Fruit fly (Drosophila melanogaster): ENCODE measurements around the gene O-fut2.

The O-fut2 gene

DNA sequence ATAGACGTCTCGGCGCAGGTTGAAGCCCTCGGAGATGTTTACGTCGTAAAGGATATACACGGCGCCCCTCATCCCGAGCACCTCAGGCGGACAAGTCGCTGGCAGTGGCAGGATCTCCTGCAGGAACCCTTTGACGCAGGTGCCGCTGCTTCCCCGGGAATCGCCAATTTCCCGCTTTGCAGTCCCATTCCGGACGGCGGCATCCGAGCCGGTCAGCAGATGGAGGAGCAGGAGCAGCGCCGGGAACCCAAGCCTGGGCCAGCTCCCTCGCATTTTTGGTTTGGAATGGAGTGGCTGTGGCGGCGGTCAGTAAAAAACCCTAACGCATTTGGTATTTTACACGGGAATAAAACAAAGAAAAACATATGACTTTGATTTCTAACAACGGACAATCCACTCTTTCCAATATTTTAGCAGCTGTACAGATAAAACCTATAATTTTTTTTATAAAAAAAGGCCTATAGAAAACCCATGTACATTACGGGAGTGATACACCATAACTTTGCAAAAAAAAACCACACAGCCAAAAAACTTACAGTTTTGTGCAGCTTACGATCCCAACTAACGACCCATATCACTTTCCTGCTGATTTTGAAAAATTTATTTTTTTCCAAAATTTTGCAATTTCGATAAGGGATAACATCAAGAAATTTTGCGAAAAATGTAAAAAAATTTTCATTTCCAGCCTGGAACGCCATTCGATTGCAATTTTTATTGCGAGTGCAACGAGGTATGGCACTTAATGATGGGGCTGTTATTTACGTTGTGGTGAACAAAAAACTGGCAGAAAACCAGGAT is at the start of gene O-fut2, which contains the start of gene CG14777:
O-fut2 (minus strand) TSS at position 290 of the 798 bp plus-strand sequence.
CG14777 (plus strand) TSS at position 428 of the 798 bp plus-strand sequence.
- TF ChIP-seq pzg (GFP tag; optimal IDR thresholded peaks at IDR 0.05) (peak; percentile 12), CG12659 (GFP tag; optimal IDR thresholded peaks at IDR 0.05) (peak; percentile 8), CG33213 (GFP tag; optimal IDR thresholded peaks at IDR 0.05) (no peak), Pdp1 (GFP tag; optimal IDR thresholded peaks at IDR 0.05) (peak in 1 of 2 experiments; percentile 5), CG17912 (GFP tag; optimal IDR thresholded peaks at IDR 0.05) (no peak), CG2120 (GFP tag; optimal IDR thresholded peaks at IDR 0.05) (peak; percentile 13), CG9932 (GFP tag; IDR thresholded peaks at IDR 0.05) (no peak), sens (GFP tag) (peak; percentile 63), MESR4 (GFP tag; optimal IDR thresholded peaks at IDR 0.05) (peak; percentile 60), prd (optimal IDR thresholded peaks at IDR 0.05) (no peak), prd (GFP tag; IDR thresholded peaks at IDR 0.05) (peak; percentile 21; the same call in 1 of the 3 replicates), Med (GFP tag) (peak; percentile 64), mam (GFP tag; optimal IDR thresholded peaks at IDR 0.05) (no peak), bowl (GFP tag; IDR thresholded peaks at IDR 0.05) (no peak), CG2116 (GFP tag; optimal IDR thresholded peaks at IDR 0.05) (peak; percentile 15), pan (optimal IDR thresholded peaks at IDR 0.05) (no peak), pan (GFP tag; optimal IDR thresholded peaks at IDR 0.05 in 1 of 2, IDR thresholded peaks at IDR 0.05 in 1 of 2) (peak in 1 of 2 experiments; percentile 6), sr (GFP tag; IDR thresholded peaks at IDR 0.05) (0 out of 3 replicates have a peak, but pooled peaks have one; percentile 7), Atf6 (GFP tag; IDR thresholded peaks at IDR 0.05) (no peak), CG14441 (GFP tag; IDR thresholded peaks at IDR 0.05) (0 out of 2 replicates have a peak, but pooled peaks have one; percentile 32), CG9437 (GFP tag; optimal IDR thresholded peaks at IDR 0.05) (no peak), Oaz (GFP tag; IDR thresholded peaks at IDR 0.05) (0 out of 2 replicates have a peak, but pooled peaks have one; percentile 15), lbe (GFP tag; optimal IDR thresholded peaks at IDR 0.05) (peak; percentile 24), trem (tag; optimal IDR thresholded peaks at IDR 0.05) (peak; percentile 17), hkb (optimal IDR thresholded peaks at IDR 0.05) (no peak), hkb (GFP tag; IDR thresholded peaks at IDR 0.05) (no peak), gfzf (GFP tag; optimal IDR thresholded peaks at IDR 0.05) (peak; percentile 66), CG32767 (GFP tag; IDR thresholded peaks at IDR 0.05) (no peak), CG17361 (GFP tag; IDR thresholded peaks at IDR 0.05) (0 out of 3 replicates have a peak, but pooled peaks have one; percentile 9), crp (GFP tag; optimal IDR thresholded peaks at IDR 0.05) (peak in 1 of 2 experiments; percentile 67), tgo (GFP tag; IDR thresholded peaks at IDR 0.05) (0 out of 3 replicates have a peak, but pooled peaks have one; percentile 16), Hsf (GFP tag; optimal IDR thresholded peaks at IDR 0.05) (no peak), chn (GFP tag; optimal IDR thresholded peaks at IDR 0.05) (no peak), Xrp1 (GFP tag; IDR thresholded peaks at IDR 0.05) (peak; percentile 37; the same call in 1 of the 2 replicates), MBD-R2 (GFP tag; IDR thresholded peaks at IDR 0.05) (peak; percentile 63), CG30403 (GFP tag; optimal IDR thresholded peaks at IDR 0.05) (peak; percentile 9), Nf-YC (tag; optimal IDR thresholded peaks at IDR 0.05) (no peak), ci (GFP tag; IDR thresholded peaks at IDR 0.05) (0 out of 3 replicates have a peak, but pooled peaks have one; percentile 11), Sin3A (optimal IDR thresholded peaks at IDR 0.05) (no peak), CHES-1-like (GFP tag; optimal IDR thresholded peaks at IDR 0.05) (peak; percentile 17), Gug (GFP tag; IDR thresholded peaks at IDR 0.05) (peak; percentile 10; the same call in 1 of the 4 replicates), row (GFP tag; IDR thresholded peaks at IDR 0.05) (peak; percentile 42; the same call in 2 of the 3 replicates), CG9797 (GFP tag; optimal IDR thresholded peaks at IDR 0.05) (peak; percentile 7), Drgx (GFP tag; IDR thresholded peaks at IDR 0.05) (peak; percentile 54; the same call in 1 of the 2 replicates), CG9609 (GFP tag; optimal IDR thresholded peaks at IDR 0.05) (no peak), CG8290 (GFP tag; optimal IDR thresholded peaks at IDR 0.05) (no peak), CG8290 (tag; optimal IDR thresholded peaks at IDR 0.05) (no peak), slbo (GFP tag; IDR thresholded peaks at IDR 0.05) (peak; percentile 51; the same call in 1 of the 2 replicates), CG1602 (GFP tag; optimal IDR thresholded peaks at IDR 0.05) (no peak), az2 (GFP tag; optimal IDR thresholded peaks at IDR 0.05) (peak; percentile 9)
